ENCODE assay signal across 1 fruit fly cellular context in the genomic region with DNA sequence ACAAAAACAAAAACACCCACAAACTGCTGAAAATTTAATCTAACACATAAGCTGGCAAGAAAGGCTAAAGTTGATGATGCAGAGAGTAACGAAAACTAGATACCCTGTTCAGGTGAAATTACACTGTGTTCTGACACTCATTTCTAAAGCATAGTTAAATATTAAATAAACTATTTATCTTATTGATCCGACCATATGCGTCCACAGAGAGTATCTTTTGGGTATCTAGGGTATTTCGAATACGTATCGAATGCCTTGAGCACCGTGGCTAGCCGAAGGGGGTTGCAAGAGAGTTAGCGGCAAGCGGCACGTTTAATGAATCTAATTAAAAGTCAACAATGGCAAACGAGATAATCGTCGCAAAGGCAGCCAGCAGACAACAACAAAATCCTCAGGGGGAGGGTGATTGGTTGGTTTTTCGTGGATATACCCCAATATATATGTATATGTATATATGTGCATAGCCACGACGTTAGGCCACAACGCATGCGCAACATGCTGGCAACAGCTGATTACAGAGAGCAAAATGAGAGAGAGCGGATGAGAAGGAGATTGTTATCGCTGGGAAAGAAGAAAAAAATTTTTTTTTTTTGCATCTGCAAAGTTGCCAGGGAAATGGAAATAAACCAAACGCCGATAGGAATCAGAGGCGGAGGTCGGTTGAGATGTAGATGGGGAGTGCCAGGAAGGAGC.
TF ChIP-seq lines count a peak whose summit lies in the region.

No protein-coding gene starts in this region.

TF ChIP-seq in whole organism, embryonic, 481 proteins besides CTCF, POLR2A, EP300 and RAD21 (continued from another document and continues in another):
- TF ChIP-seq Dbx (GFP tag; IDR thresholded peaks at IDR 0.05; lab: Robert Waterston, UW), result no peak
- peak; percentile 65 for TF ChIP-seq CG16863 (GFP tag; optimal IDR thresholded peaks at IDR 0.05; lab: Kevin White, UChicago)
- TF ChIP-seq CG17186 (GFP tag; optimal IDR thresholded peaks at IDR 0.05; lab: Kevin White, UChicago), result peak; percentile 69
- TF ChIP-seq CG2116 (GFP tag; optimal IDR thresholded peaks at IDR 0.05; lab: Kevin White, UChicago), result peak; percentile 36
- peak; percentile 69 for TF ChIP-seq CG1233 (GFP tag; optimal IDR thresholded peaks at IDR 0.05; lab: Kevin White, UChicago)
- no peak for TF ChIP-seq yki (optimal IDR thresholded peaks at IDR 0.05; lab: Kevin White, UChicago)
- TF ChIP-seq CG4820 (GFP tag; optimal IDR thresholded peaks at IDR 0.05; lab: Kevin White, UChicago), result peak; percentile 69
- peak; percentile 31; the same call in 1 of the 2 replicates for TF ChIP-seq CG3847 (GFP tag; IDR thresholded peaks at IDR 0.05; lab: Robert Waterston, UW)
- no peak for TF ChIP-seq Neu2 (GFP tag; optimal IDR thresholded peaks at IDR 0.05; lab: Kevin White, UChicago; ENCODE audit: borderline replicate concordance)
- no peak for TF ChIP-seq CG10543 (GFP tag; optimal IDR thresholded peaks at IDR 0.05; lab: Kevin White, UChicago)
- TF ChIP-seq CG12659 (GFP tag; optimal IDR thresholded peaks at IDR 0.05; lab: Kevin White, UChicago), result peak; percentile 61
- TF ChIP-seq HLH54F (GFP tag; optimal IDR thresholded peaks at IDR 0.05; lab: Kevin White, UChicago), result peak; percentile 24
- TF ChIP-seq CG4360 (GFP tag; IDR thresholded peaks at IDR 0.05; lab: Robert Waterston, UW), result peak; percentile 56; the same call in 1 of the 2 replicates
- peak; percentile 44 for TF ChIP-seq CG6854 (GFP tag; optimal IDR thresholded peaks at IDR 0.05; lab: Kevin White, UChicago)
- no peak for TF ChIP-seq slou (GFP tag; optimal IDR thresholded peaks at IDR 0.05; lab: Kevin White, UChicago)
- TF ChIP-seq CrebB (tag; optimal IDR thresholded peaks at IDR 0.05; lab: Kevin White, UChicago), result peak; percentile 25
- peak; percentile 80 for TF ChIP-seq CG4730 (GFP tag; IDR thresholded peaks at IDR 0.05; lab: Robert Waterston, UW)
- TF ChIP-seq CG17802 (tag; optimal IDR thresholded peaks at IDR 0.05; lab: Kevin White, UChicago), result peak; percentile 60
- TF ChIP-seq gt (GFP tag; IDR thresholded peaks at IDR 0.05; lab: Robert Waterston, UW), result peak; percentile 43; the same call in 1 of the 2 replicates
- TF ChIP-seq Gsc (GFP tag; IDR thresholded peaks at IDR 0.05; lab: Robert Waterston, UW), result peak; percentile 72
- peak; percentile 83 for TF ChIP-seq CG11695 (GFP tag; IDR thresholded peaks at IDR 0.05; lab: Robert Waterston, UW)
- no peak for TF ChIP-seq CG16813 (GFP tag; IDR thresholded peaks at IDR 0.05; lab: Robert Waterston, UW; ENCODE audit: partially characterized antibody)
- TF ChIP-seq CG7928 (GFP tag; optimal IDR thresholded peaks at IDR 0.05; lab: Kevin White, UChicago), result no peak
- TF ChIP-seq CG9817 (tag; optimal IDR thresholded peaks at IDR 0.05; lab: Kevin White, UChicago), result peak; percentile 28
- peak; percentile 35 for TF ChIP-seq CG15514 (GFP tag; optimal IDR thresholded peaks at IDR 0.05; lab: Kevin White, UChicago)
- TF ChIP-seq HLH3B (GFP tag; IDR thresholded peaks at IDR 0.05; lab: Robert Waterston, UW), result peak; percentile 79
- TF ChIP-seq CG33213 (GFP tag; optimal IDR thresholded peaks at IDR 0.05; lab: Kevin White, UChicago), result no peak
- peak; percentile 44; the same call in 1 of the 2 replicates for TF ChIP-seq Atf6 (GFP tag; IDR thresholded peaks at IDR 0.05; lab: Robert Waterston, UW)
- TF ChIP-seq HLH4C (GFP tag; IDR thresholded peaks at IDR 0.05; lab: Robert Waterston, UW; ENCODE audit: partially characterized antibody), result no peak
- peak in 1 of 2 experiments; percentile 66 for TF ChIP-seq dpn (GFP tag; optimal IDR thresholded peaks at IDR 0.05; lab: Kevin White, UChicago)
- no peak for TF ChIP-seq Myb (GFP tag; optimal IDR thresholded peaks at IDR 0.05; lab: Kevin White, UChicago)
- peak; percentile 34; the same call in 1 of the 2 replicates for TF ChIP-seq CG11247 (GFP tag; IDR thresholded peaks at IDR 0.05; lab: Robert Waterston, UW)
- TF ChIP-seq stwl (tag; optimal IDR thresholded peaks at IDR 0.05; lab: Kevin White, UChicago), result peak; percentile 45
- TF ChIP-seq CG42726 (GFP tag; IDR thresholded peaks at IDR 0.05; lab: Robert Waterston, UW; ENCODE audit: partially characterized antibody), result no peak
- peak; percentile 18 for TF ChIP-seq Kr (GFP tag; optimal IDR thresholded peaks at IDR 0.05; lab: Kevin White, UChicago)
- peak; percentile 29 for TF ChIP-seq CG4707 (GFP tag; optimal IDR thresholded peaks at IDR 0.05; lab: Kevin White, UChicago)
- TF ChIP-seq NC2α (GFP tag; optimal IDR thresholded peaks at IDR 0.05; lab: Kevin White, UChicago), result no peak
- TF ChIP-seq p53 (GFP tag; optimal IDR thresholded peaks at IDR 0.05; lab: Kevin White, UChicago), result no peak
- TF ChIP-seq Mes4 (GFP tag; optimal IDR thresholded peaks at IDR 0.05; lab: Kevin White, UChicago), result peak; percentile 43
- peak; percentile 54 for TF ChIP-seq CG17568 (GFP tag; optimal IDR thresholded peaks at IDR 0.05; lab: Kevin White, UChicago)
- TF ChIP-seq Dfd (GFP tag; optimal IDR thresholded peaks at IDR 0.05; lab: Kevin White, UChicago), result no peak
- no peak for TF ChIP-seq lbe (GFP tag; optimal IDR thresholded peaks at IDR 0.05; lab: Kevin White, UChicago)
- TF ChIP-seq TFAM (GFP tag; optimal IDR thresholded peaks at IDR 0.05; lab: Kevin White, UChicago), result peak; percentile 37
- TF ChIP-seq bsh (GFP tag; optimal IDR thresholded peaks at IDR 0.05; lab: Kevin White, UChicago), result peak in 1 of 2 experiments; percentile 86
- no peak for TF ChIP-seq nom (GFP tag; optimal IDR thresholded peaks at IDR 0.05; lab: Kevin White, UChicago)
- TF ChIP-seq Xbp1 (GFP tag; optimal IDR thresholded peaks at IDR 0.05; lab: Kevin White, UChicago), result peak; percentile 86
- TF ChIP-seq ap (GFP tag; IDR thresholded peaks at IDR 0.05; lab: Robert Waterston, UW), result peak; percentile 77
- peak; percentile 19 for TF ChIP-seq ab (GFP tag; optimal IDR thresholded peaks at IDR 0.05; lab: Kevin White, UChicago)
- peak; percentile 56 for TF ChIP-seq CG5245 (GFP tag; optimal IDR thresholded peaks at IDR 0.05; lab: Kevin White, UChicago)
- peak; percentile 88 for TF ChIP-seq CG4404 (GFP tag; IDR thresholded peaks at IDR 0.05; lab: Robert Waterston, UW)
- peak; percentile 74 for TF ChIP-seq CG14667 (GFP tag; IDR thresholded peaks at IDR 0.05; lab: Robert Waterston, UW)
- TF ChIP-seq sens (GFP tag; lab: Kevin White, UChicago), result peak; percentile 96
- TF ChIP-seq rib (GFP tag; IDR thresholded peaks at IDR 0.05; lab: Robert Waterston, UW), result no peak
- no peak for TF ChIP-seq Doc2 (GFP tag; IDR thresholded peaks at IDR 0.05; lab: Robert Waterston, UW)
- peak; percentile 0 for TF ChIP-seq caup (GFP tag; optimal IDR thresholded peaks at IDR 0.05; lab: Kevin White, UChicago; ENCODE audit: severe bottlenecking)
- peak; percentile 79 for TF ChIP-seq CG12071 (GFP tag; optimal IDR thresholded peaks at IDR 0.05; lab: Kevin White, UChicago)
- TF ChIP-seq CG14050 (GFP tag; IDR thresholded peaks at IDR 0.05; lab: Robert Waterston, UW), result peak; percentile 81
- no peak for TF ChIP-seq CG18011 (GFP tag; optimal IDR thresholded peaks at IDR 0.05; lab: Kevin White, UChicago)
- peak; percentile 28 for TF ChIP-seq Dek (tag; optimal IDR thresholded peaks at IDR 0.05; lab: Kevin White, UChicago)
- TF ChIP-seq unc-4 (GFP tag; IDR thresholded peaks at IDR 0.05; lab: Robert Waterston, UW; ENCODE audit: partially characterized antibody), result no peak
- no peak for TF ChIP-seq CG4328 (GFP tag; optimal IDR thresholded peaks at IDR 0.05; lab: Kevin White, UChicago)
- peak; percentile 78; the same call in 2 of the 3 replicates for TF ChIP-seq CG7357 (GFP tag; IDR thresholded peaks at IDR 0.05; lab: Robert Waterston, UW)
- TF ChIP-seq CG8089 (GFP tag; optimal IDR thresholded peaks at IDR 0.05; lab: Kevin White, UChicago), result peak; percentile 34
- TF ChIP-seq CG17912 (GFP tag; optimal IDR thresholded peaks at IDR 0.05; lab: Kevin White, UChicago), result no peak
- TF ChIP-seq CG8290 (GFP tag; optimal IDR thresholded peaks at IDR 0.05; lab: Kevin White, UChicago), result peak; percentile 11
- peak in 1 of 2 experiments; percentile 62 for TF ChIP-seq CG8290 (tag; optimal IDR thresholded peaks at IDR 0.05; lab: Kevin White, UChicago)
- no peak for TF ChIP-seq CG3163 (GFP tag; optimal IDR thresholded peaks at IDR 0.05; lab: Kevin White, UChicago)
- no peak for TF ChIP-seq prd (optimal IDR thresholded peaks at IDR 0.05; lab: Kevin White, UChicago)
- TF ChIP-seq prd (GFP tag; IDR thresholded peaks at IDR 0.05; lab: Robert Waterston, UW), result peak; percentile 95
- peak; percentile 30; the same call in 1 of the 2 replicates for TF ChIP-seq MBD-R2 (GFP tag; IDR thresholded peaks at IDR 0.05; lab: Robert Waterston, UW)
- TF ChIP-seq cato (GFP tag; optimal IDR thresholded peaks at IDR 0.05; lab: Kevin White, UChicago; ENCODE audit: borderline replicate concordance), result peak; percentile 41
- peak; percentile 77 for TF ChIP-seq CG6254 (GFP tag; optimal IDR thresholded peaks at IDR 0.05; lab: Kevin White, UChicago)
- peak; percentile 61; the same call in 1 of the 2 replicates for TF ChIP-seq E2f2 (GFP tag; IDR thresholded peaks at IDR 0.05; lab: Robert Waterston, UW)
- peak; percentile 89 for TF ChIP-seq gem (tag; optimal IDR thresholded peaks at IDR 0.05; lab: Kevin White, UChicago)
- peak; percentile 66 for TF ChIP-seq CG3407 (GFP tag; optimal IDR thresholded peaks at IDR 0.05; lab: Kevin White, UChicago)
- TF ChIP-seq tgo (GFP tag; IDR thresholded peaks at IDR 0.05; lab: Robert Waterston, UW), result peak; percentile 74
- peak; percentile 88 for TF ChIP-seq CG10979 (tag; optimal IDR thresholded peaks at IDR 0.05; lab: Kevin White, UChicago)
- TF ChIP-seq CG18262 (tag; optimal IDR thresholded peaks at IDR 0.05; lab: Kevin White, UChicago), result peak; percentile 91
- TF ChIP-seq BtbVII (GFP tag; optimal IDR thresholded peaks at IDR 0.05; lab: Kevin White, UChicago), result peak; percentile 71
- TF ChIP-seq Dref (GFP tag; IDR thresholded peaks at IDR 0.05; lab: Robert Waterston, UW), result no peak
- peak; percentile 49 for TF ChIP-seq CG33557 (GFP tag; optimal IDR thresholded peaks at IDR 0.05; lab: Kevin White, UChicago)
- TF ChIP-seq CG3065 (GFP tag; optimal IDR thresholded peaks at IDR 0.05; lab: Kevin White, UChicago), result no peak
- peak; percentile 54 for TF ChIP-seq CG43689 (GFP tag; IDR thresholded peaks at IDR 0.05; lab: Robert Waterston, UW)
- peak; percentile 86 for TF ChIP-seq Ptx1 (GFP tag; IDR thresholded peaks at IDR 0.05; lab: Robert Waterston, UW)
- peak; percentile 90 for TF ChIP-seq fd96Cb (tag; optimal IDR thresholded peaks at IDR 0.05; lab: Kevin White, UChicago)
- peak; percentile 45 to 71 for TF ChIP-seq Hr51 (GFP tag; optimal IDR thresholded peaks at IDR 0.05; lab: Kevin White, UChicago)
- peak; percentile 87 for TF ChIP-seq stc (GFP tag; IDR thresholded peaks at IDR 0.05; lab: Robert Waterston, UW)
- peak; percentile 56 for TF ChIP-seq CG13424 (tag; optimal IDR thresholded peaks at IDR 0.05; lab: Kevin White, UChicago)
- peak; percentile 63 for TF ChIP-seq CG2202 (tag; optimal IDR thresholded peaks at IDR 0.05; lab: Kevin White, UChicago)
- peak; percentile 65 for TF ChIP-seq peb (GFP tag; IDR thresholded peaks at IDR 0.05; lab: Robert Waterston, UW)
- TF ChIP-seq CG9876 (GFP tag; optimal IDR thresholded peaks at IDR 0.05; lab: Kevin White, UChicago), result no peak
- no peak for TF ChIP-seq CG1792 (GFP tag; optimal IDR thresholded peaks at IDR 0.05; lab: Kevin White, UChicago)
- TF ChIP-seq CG12299 (tag; optimal IDR thresholded peaks at IDR 0.05; lab: Kevin White, UChicago), result peak; percentile 14
- peak; percentile 78; the same call in 2 of the 3 replicates for TF ChIP-seq gce (GFP tag; IDR thresholded peaks at IDR 0.05; lab: Robert Waterston, UW)
- no peak for TF ChIP-seq emc (GFP tag; optimal IDR thresholded peaks at IDR 0.05; lab: Kevin White, UChicago)
- no peak for TF ChIP-seq disco-r (GFP tag; optimal IDR thresholded peaks at IDR 0.05; lab: Kevin White, UChicago)
- peak; percentile 66 for TF ChIP-seq CG6654 (GFP tag; optimal IDR thresholded peaks at IDR 0.05; lab: Kevin White, UChicago)
- TF ChIP-seq CG31365 (tag; optimal IDR thresholded peaks at IDR 0.05; lab: Kevin White, UChicago), result peak; percentile 56
- TF ChIP-seq hbn (GFP tag; IDR thresholded peaks at IDR 0.05; lab: Robert Waterston, UW; ENCODE audit: partially characterized antibody), result no peak
- TF ChIP-seq PHDP (tag; optimal IDR thresholded peaks at IDR 0.05; lab: Kevin White, UChicago), result peak; percentile 76
- peak; percentile 74 for TF ChIP-seq CG11456 (GFP tag; IDR thresholded peaks at IDR 0.05; lab: Robert Waterston, UW)
- peak; percentile 77 for TF ChIP-seq Spps (tag; optimal IDR thresholded peaks at IDR 0.05; lab: Kevin White, UChicago)
- no peak for TF ChIP-seq Opbp (GFP tag; IDR thresholded peaks at IDR 0.05; lab: Robert Waterston, UW; ENCODE audit: partially characterized antibody)
- TF ChIP-seq CG7963 (GFP tag; IDR thresholded peaks at IDR 0.05; lab: Robert Waterston, UW; ENCODE audit: partially characterized antibody), result no peak
- 0 out of 2 replicates have a peak, but pooled peaks have one; percentile 64 for TF ChIP-seq CG11085 (GFP tag; IDR thresholded peaks at IDR 0.05; lab: Robert Waterston, UW)
- peak; percentile 61; the same call in 2 of the 3 replicates for TF ChIP-seq Mrtf (GFP tag; IDR thresholded peaks at IDR 0.05; lab: Robert Waterston, UW)
- no peak for TF ChIP-seq nerfin-2 (GFP tag; IDR thresholded peaks at IDR 0.05; lab: Robert Waterston, UW; ENCODE audit: partially characterized antibody)
- TF ChIP-seq eyg (GFP tag; optimal IDR thresholded peaks at IDR 0.05; lab: Kevin White, UChicago), result no peak
- no peak for TF ChIP-seq br (optimal IDR thresholded peaks at IDR 0.05; lab: Kevin White, UChicago)
- TF ChIP-seq inv (GFP tag; IDR thresholded peaks at IDR 0.05; lab: Robert Waterston, UW; ENCODE audit: partially characterized antibody), result no peak
- TF ChIP-seq sens-2 (GFP tag; IDR thresholded peaks at IDR 0.05; lab: Robert Waterston, UW), result 0 out of 2 replicates have a peak, but pooled peaks have one; percentile 25
- peak; percentile 31 for TF ChIP-seq wek (GFP tag; optimal IDR thresholded peaks at IDR 0.05; lab: Kevin White, UChicago)
- peak; percentile 77 for TF ChIP-seq Fer1 (GFP tag; optimal IDR thresholded peaks at IDR 0.05; lab: Kevin White, UChicago)
- no peak for TF ChIP-seq Dad (GFP tag; optimal IDR thresholded peaks at IDR 0.05; lab: Kevin White, UChicago)
- TF ChIP-seq Aef1 (GFP tag; IDR thresholded peaks at IDR 0.05; lab: Robert Waterston, UW), result peak; percentile 76
- TF ChIP-seq ash1 (GFP tag; optimal IDR thresholded peaks at IDR 0.05; lab: Kevin White, UChicago), result peak; percentile 24
- TF ChIP-seq CG9727 (GFP tag; optimal IDR thresholded peaks at IDR 0.05; lab: Kevin White, UChicago), result peak; percentile 72
- TF ChIP-seq CG14710 (tag; optimal IDR thresholded peaks at IDR 0.05; lab: Kevin White, UChicago), result peak; percentile 81
- TF ChIP-seq D19B (GFP tag; optimal IDR thresholded peaks at IDR 0.05; lab: Kevin White, UChicago), result peak; percentile 98
- TF ChIP-seq pum (GFP tag; optimal IDR thresholded peaks at IDR 0.05; lab: Kevin White, UChicago), result peak; percentile 46
